Fruit fly (Drosophila melanogaster): Measurements from ENCODE around the gene Reph.

Reph gene

DNA sequence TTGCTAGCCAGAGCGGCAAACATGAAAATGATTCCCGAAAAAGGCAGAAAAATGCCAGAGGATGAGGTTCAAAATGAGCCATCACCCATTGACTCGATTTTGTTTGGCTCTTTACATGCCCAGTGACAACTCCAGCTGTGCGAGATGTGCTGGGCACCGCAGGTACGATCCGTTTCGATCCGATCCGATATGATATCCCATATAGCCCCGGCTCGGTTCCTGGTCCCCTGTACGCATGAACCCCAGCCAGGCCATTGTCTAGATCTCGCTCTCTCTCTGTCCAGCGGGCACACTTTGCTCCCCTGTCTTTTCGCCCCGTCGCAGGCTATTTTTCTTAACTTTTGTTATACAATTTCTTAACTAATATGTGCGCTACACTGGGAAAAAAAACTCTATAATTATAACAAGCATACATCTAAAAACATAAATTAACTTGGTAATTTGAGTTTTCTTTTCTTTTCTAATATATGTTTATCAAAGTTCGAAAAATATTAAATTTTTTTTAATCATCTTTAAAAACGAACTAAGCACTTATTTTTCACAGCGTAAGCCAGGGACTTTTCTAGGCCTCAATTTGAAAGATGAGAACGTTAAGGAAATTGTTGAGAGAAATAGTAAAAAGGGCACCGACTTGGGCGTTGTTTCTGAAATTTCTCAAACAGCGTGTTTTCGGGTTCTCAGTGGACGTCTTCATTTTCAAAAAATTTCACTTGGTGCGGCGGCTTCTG, 24.2 kb downstream of the Reph start:
- TF ChIP-seq repo (GFP tag; optimal IDR thresholded peaks at IDR 0.05) (no peak), Ssrp (tag; optimal IDR thresholded peaks at IDR 0.05) (peak; percentile 76), chm (GFP tag; IDR thresholded peaks at IDR 0.05) (peak; percentile 65; the same call in 1 of the 2 replicates), shn (GFP tag; optimal IDR thresholded peaks at IDR 0.05) (no peak), CG11093 (GFP tag; IDR thresholded peaks at IDR 0.05) (no peak), CG11398 (GFP tag; optimal IDR thresholded peaks at IDR 0.05) (no peak), eyg (GFP tag; optimal IDR thresholded peaks at IDR 0.05) (no peak), CG11560 (tag; IDR thresholded peaks at IDR 0.05) (no peak), gsb-n (tag; optimal IDR thresholded peaks at IDR 0.05) (peak; percentile 92), CG14710 (tag; optimal IDR thresholded peaks at IDR 0.05) (peak; percentile 96), CG3407 (GFP tag; optimal IDR thresholded peaks at IDR 0.05) (peak; percentile 85), pros (GFP tag; optimal IDR thresholded peaks at IDR 0.05) (peak; percentile 97), fd102C (GFP tag; optimal IDR thresholded peaks at IDR 0.05) (peak; percentile 93), ham (GFP tag; IDR thresholded peaks at IDR 0.05) (no peak), CG8944 (GFP tag; optimal IDR thresholded peaks at IDR 0.05) (peak; percentile 18), CG10959 (GFP tag; IDR thresholded peaks at IDR 0.05) (peak; percentile 87), CG30403 (GFP tag; optimal IDR thresholded peaks at IDR 0.05) (peak; percentile 74), D19B (GFP tag; optimal IDR thresholded peaks at IDR 0.05) (no peak), CG30020 (tag; optimal IDR thresholded peaks at IDR 0.05) (peak; percentile 63), YL-1 (GFP tag; optimal IDR thresholded peaks at IDR 0.05) (peak; percentile 13), Trl (optimal IDR thresholded peaks at IDR 0.05) (no peak), Trl (GFP tag; optimal IDR thresholded peaks at IDR 0.05) (peak; percentile 55), CG1024 (GFP tag; IDR thresholded peaks at IDR 0.05) (peak; percentile 53; the same call in 1 of the 2 replicates), Ptx1 (GFP tag; IDR thresholded peaks at IDR 0.05) (peak; percentile 32; the same call in 1 of the 2 replicates), Aef1 (GFP tag; IDR thresholded peaks at IDR 0.05) (no peak), CG2678 (tag; optimal IDR thresholded peaks at IDR 0.05) (no peak), Hsf (GFP tag; optimal IDR thresholded peaks at IDR 0.05) (peak; percentile 65), Sry-β (GFP tag; optimal IDR thresholded peaks at IDR 0.05) (peak; percentile 13), CG1792 (GFP tag; optimal IDR thresholded peaks at IDR 0.05) (no peak), CG5180 (GFP tag; optimal IDR thresholded peaks at IDR 0.05) (peak; percentile 8), exex (tag; optimal IDR thresholded peaks at IDR 0.05) (no peak), gcm (GFP tag; optimal IDR thresholded peaks at IDR 0.05) (peak; percentile 91), CG1602 (GFP tag; optimal IDR thresholded peaks at IDR 0.05) (peak; percentile 79), Oaz (GFP tag; IDR thresholded peaks at IDR 0.05) (no peak), CG4404 (GFP tag; IDR thresholded peaks at IDR 0.05) (peak; percentile 94), inv (GFP tag; IDR thresholded peaks at IDR 0.05; ENCODE audit: partially characterized antibody) (no peak), org-1 (GFP tag; optimal IDR thresholded peaks at IDR 0.05) (peak; percentile 45), Six4 (GFP tag; optimal IDR thresholded peaks at IDR 0.05) (peak; percentile 67), CG15073 (GFP tag; optimal IDR thresholded peaks at IDR 0.05) (peak; percentile 21), CG15269 (tag; optimal IDR thresholded peaks at IDR 0.05) (no peak), Dip2 (GFP tag; IDR thresholded peaks at IDR 0.05) (no peak), CG5245 (GFP tag; optimal IDR thresholded peaks at IDR 0.05) (peak; percentile 57), sug (tag; optimal IDR thresholded peaks at IDR 0.05) (no peak), kay (GFP tag; optimal IDR thresholded peaks at IDR 0.05) (no peak), CG13894 (tag; optimal IDR thresholded peaks at IDR 0.05) (no peak), Spps (tag; optimal IDR thresholded peaks at IDR 0.05) (peak; percentile 90), disco-r (GFP tag; optimal IDR thresholded peaks at IDR 0.05) (no peak), CG6175 (GFP tag; IDR thresholded peaks at IDR 0.05) (no peak), Side (GFP tag; optimal IDR thresholded peaks at IDR 0.05) (peak; percentile 27), CG2120 (GFP tag; optimal IDR thresholded peaks at IDR 0.05) (no peak), Jarid2 (GFP tag; optimal IDR thresholded peaks at IDR 0.05) (no peak)
